Worm (Caenorhabditis elegans) whole organism, L3 larva: ENCODE measurements around the gene mob-2.

ENCODE experiments used
- R02D3.7 ChIP-seq: fragments of 150-350 bp; optimal IDR thresholded peaks from 2 replicates; lab custom pipeline; 2014; ENCODE audit warnings: missing biosample characterization, missing genetic modification characterization
- ZK546.5 ChIP-seq: sonication (generic microtip); optimal IDR thresholded peaks from 2 replicates; lab custom pipeline; 2017; ENCODE audit warnings: missing biosample characterization, missing genetic modification characterization
- aly-2 ChIP-seq: fragments of 150-350 bp; optimal IDR thresholded peaks from 2 replicates; lab custom pipeline; 2014; ENCODE audit warnings: missing biosample characterization, missing genetic modification characterization
- ama-1 ChIP-seq: fragments of 150-350 bp; optimal IDR thresholded peaks from 2 replicates; lab custom pipeline; 2018
- ceh-16 ChIP-seq: sonication (generic microtip); optimal IDR thresholded peaks from 2 replicates; lab custom pipeline; 2017; ENCODE audit warnings: missing biosample characterization, missing genetic modification characterization
- ceh-28 ChIP-seq: fragments of 150-350 bp; optimal IDR thresholded peaks from 2 replicates; lab custom pipeline; 2014; ENCODE audit warnings: missing biosample characterization, missing genetic modification reagents, missing genetic modification characterization
- ceh-82 ChIP-seq: fragments of 150-350 bp; optimal IDR thresholded peaks from 2 replicates; lab custom pipeline; 2014; ENCODE audit warnings: missing biosample characterization, missing genetic modification characterization
- ceh-9 ChIP-seq: sonication (generic microtip); optimal IDR thresholded peaks from 2 replicates; lab custom pipeline; 2018; ENCODE audit warnings: missing biosample characterization, missing genetic modification characterization
- daf-12 ChIP-seq: fragments of 150-350 bp; optimal IDR thresholded peaks from 2 replicates; lab custom pipeline; 2014; ENCODE audit warnings: missing biosample characterization, missing genetic modification reagents, missing genetic modification characterization
- egl-27 ChIP-seq: sonication (generic microtip); optimal IDR thresholded peaks from 4 replicates; lab custom pipeline; 2017; ENCODE audit warnings: missing biosample characterization, missing genetic modification reagents, missing genetic modification characterization
- egl-5 ChIP-seq: fragments of 150-350 bp; optimal IDR thresholded peaks from 2 replicates; lab custom pipeline; 2017; ENCODE audit warnings: missing biosample characterization, missing genetic modification reagents, missing genetic modification characterization, inconsistent platforms
- elt-1 ChIP-seq: fragments of 150-350 bp; optimal IDR thresholded peaks from 2 replicates; lab custom pipeline; 2014; ENCODE audit warnings: missing biosample characterization, missing genetic modification characterization
- elt-2 ChIP-seq: sonication (generic microtip); optimal IDR thresholded peaks from 2 replicates; lab custom pipeline; 2016; ENCODE audit warnings: missing genetic modification reagents, mild to moderate bottlenecking, missing genetic modification characterization, missing compliant biosample characterization
- elt-3 ChIP-seq, 3 experiments: fragments of 150-350 bp in 1 of 3; sonication (generic microtip) in 2 of 3; optimal IDR thresholded peaks; 2 replicates in 2 of 3; 4 replicates in 1 of 3; lab custom pipeline; 2014 to 2017; ENCODE audit warnings: missing biosample characterization in 3 of 3, missing genetic modification characterization in 3 of 3
- eor-1 ChIP-seq, 2 experiments: fragments of 150-350 bp; optimal IDR thresholded peaks; 2 replicates each; lab custom pipeline; 2014 to 2018; ENCODE audit warnings: missing biosample characterization in 2 of 2, missing genetic modification characterization in 2 of 2
- fkh-10 ChIP-seq: sonication (generic microtip); optimal IDR thresholded peaks from 2 replicates; lab custom pipeline; 2017; ENCODE audit warnings: missing biosample characterization, missing genetic modification reagents, missing genetic modification characterization
- fkh-2 ChIP-seq: fragments of 150-350 bp; optimal IDR thresholded peaks from 2 replicates; lab custom pipeline; 2014; ENCODE audit warnings: missing biosample characterization, missing genetic modification reagents, missing genetic modification characterization
- fos-1 ChIP-seq: fragments of 150-350 bp; optimal IDR thresholded peaks from 2 replicates; lab custom pipeline; 2014; ENCODE audit warnings: missing biosample characterization, missing genetic modification characterization
- hmg-11 ChIP-seq: sonication (generic microtip); optimal IDR thresholded peaks from 2 replicates; lab custom pipeline; 2016; ENCODE audit warnings: missing genetic modification characterization, missing compliant biosample characterization
- jun-1 ChIP-seq: fragments of 150-350 bp; optimal IDR thresholded peaks from 2 replicates; lab custom pipeline; 2014; ENCODE audit warnings: missing biosample characterization, missing genetic modification reagents, missing genetic modification characterization
- lin-15B ChIP-seq: fragments of 150-350 bp; optimal IDR thresholded peaks from 2 replicates; lab custom pipeline; 2014; ENCODE audit warnings: missing biosample characterization, missing genetic modification characterization
- lin-39 ChIP-seq: fragments of 150-350 bp; optimal IDR thresholded peaks from 2 replicates; lab custom pipeline; 2018; ENCODE audit warnings: missing biosample characterization, missing genetic modification reagents, missing genetic modification characterization
- lsy-12 ChIP-seq: sonication (generic microtip); optimal IDR thresholded peaks from 2 replicates; lab custom pipeline; 2016; ENCODE audit warnings: mild to moderate bottlenecking, missing genetic modification characterization, missing compliant biosample characterization
- mdl-1 ChIP-seq: fragments of 150-350 bp; optimal IDR thresholded peaks from 2 replicates; lab custom pipeline; 2014; ENCODE audit warnings: missing biosample characterization, missing genetic modification characterization
- mml-1 ChIP-seq: fragments of 150-350 bp; sonication (generic microtip); optimal IDR thresholded peaks from 3 replicates; lab custom pipeline; 2014; ENCODE audit warnings: missing biosample characterization, missing genetic modification characterization
- nfya-1 ChIP-seq: sonication (generic microtip); optimal IDR thresholded peaks from 2 replicates; lab custom pipeline; 2017; ENCODE audit warnings: missing genetic modification characterization, mild to moderate bottlenecking, missing compliant biosample characterization, antibody characterized with exemption, moderate library complexity; ENCODE audit not compliant: insufficient read depth
- nhr-11 ChIP-seq: fragments of 150-350 bp; optimal IDR thresholded peaks from 2 replicates; lab custom pipeline; 2014; ENCODE audit warnings: missing biosample characterization, missing genetic modification characterization
- nhr-12 ChIP-seq: fragments of 150-350 bp; optimal IDR thresholded peaks from 2 replicates; lab custom pipeline; 2014; ENCODE audit warnings: missing biosample characterization, missing genetic modification characterization
- nhr-23 ChIP-seq: fragments of 150-350 bp; optimal IDR thresholded peaks from 2 replicates; lab custom pipeline; 2014; ENCODE audit warnings: missing biosample characterization, missing genetic modification reagents, missing genetic modification characterization
- nhr-237 ChIP-seq: fragments of 150-350 bp; optimal IDR thresholded peaks from 2 replicates; lab custom pipeline; 2014; ENCODE audit warnings: missing biosample characterization, missing genetic modification characterization
- nhr-25 ChIP-seq: sonication (generic microtip); optimal IDR thresholded peaks from 2 replicates; lab custom pipeline; 2017; ENCODE audit warnings: missing biosample characterization, missing genetic modification characterization
- nhr-28 ChIP-seq: fragments of 150-350 bp; optimal IDR thresholded peaks from 2 replicates; lab custom pipeline; 2014; ENCODE audit warnings: missing biosample characterization, missing genetic modification characterization
- nhr-43 ChIP-seq: sonication (generic microtip); optimal IDR thresholded peaks from 2 replicates; lab custom pipeline; 2016; ENCODE audit warnings: mild to moderate bottlenecking, missing genetic modification characterization, missing compliant biosample characterization; ENCODE audit not compliant: poor library complexity, severe bottlenecking
- nhr-67 ChIP-seq: fragments of 150-350 bp; optimal IDR thresholded peaks from 2 replicates; lab custom pipeline; 2014; ENCODE audit warnings: missing biosample characterization, missing genetic modification characterization
- nhr-76 ChIP-seq: fragments of 150-350 bp; sonication (generic microtip); optimal IDR thresholded peaks from 5 replicates; lab custom pipeline; 2014; ENCODE audit warnings: missing biosample characterization, missing genetic modification characterization
- nhr-77 ChIP-seq: fragments of 150-350 bp; optimal IDR thresholded peaks from 2 replicates; lab custom pipeline; 2014; ENCODE audit warnings: missing biosample characterization, missing genetic modification characterization
- pha-4 ChIP-seq: fragments of 150-350 bp; optimal IDR thresholded peaks from 2 replicates; lab custom pipeline; 2014; ENCODE audit warnings: missing biosample characterization, missing genetic modification reagents, missing genetic modification characterization
- pqm-1 ChIP-seq: fragments of 150-350 bp; optimal IDR thresholded peaks from 2 replicates; lab custom pipeline; 2017; ENCODE audit warnings: missing biosample characterization, missing genetic modification characterization, inconsistent platforms
- sea-2 ChIP-seq: fragments of 150-350 bp; sonication (generic microtip); optimal IDR thresholded peaks from 4 replicates; lab custom pipeline; 2014; ENCODE audit warnings: missing biosample characterization, missing genetic modification reagents, missing genetic modification characterization
- skn-1 ChIP-seq: fragments of 150-350 bp; optimal IDR thresholded peaks from 2 replicates; lab custom pipeline; 2014; ENCODE audit warnings: missing biosample characterization, missing genetic modification characterization
- snpc-4 ChIP-seq: fragments of 150-350 bp; optimal IDR thresholded peaks from 2 replicates; lab custom pipeline; 2014; ENCODE audit warnings: missing biosample characterization, missing genetic modification characterization
- tbx-2 ChIP-seq: sonication (generic microtip); optimal IDR thresholded peaks from 2 replicates; lab custom pipeline; 2016; ENCODE audit warnings: mild to moderate bottlenecking, missing genetic modification characterization, missing compliant biosample characterization
- unc-39 ChIP-seq: sonication (generic microtip); optimal IDR thresholded peaks from 4 replicates; lab custom pipeline; 2017; ENCODE audit warnings: missing biosample characterization, missing genetic modification characterization
- unc-62 ChIP-seq: fragments of 150-350 bp; sonication (generic microtip); optimal IDR thresholded peaks from 4 replicates; lab custom pipeline; 2014; ENCODE audit warnings: missing biosample characterization, missing genetic modification reagents, missing genetic modification characterization
- zag-1 ChIP-seq: fragments of 150-350 bp; optimal IDR thresholded peaks from 2 replicates; lab custom pipeline; 2014; ENCODE audit warnings: missing biosample characterization, missing genetic modification characterization
- ztf-11 ChIP-seq: fragments of 150-350 bp; optimal IDR thresholded peaks from 2 replicates; lab custom pipeline; 2014; ENCODE audit warnings: missing biosample characterization, missing genetic modification characterization
- ztf-4 ChIP-seq: fragments of 150-350 bp; optimal IDR thresholded peaks from 2 replicates; lab custom pipeline; 2014; ENCODE audit warnings: missing biosample characterization, missing genetic modification characterization

Gene mob-2

ce11 chrX:13122191-13122590, 47.7 kb downstream of the mob-2 start, which contains the start of gene snx-17:
Gene snx-17 (minus strand): TSS chrX:13122291.
- TF ChIP-seq lsy-12 (tag; lab: Kevin White, UChicago) (no peak), ceh-16 (tag; lab: Kevin White, UChicago) (no peak), tbx-2 (no peak), nfya-1 (tag; lab: Kevin White, UChicago) (no peak), nhr-43 (tag; lab: Kevin White, UChicago) (no peak), mdl-1 (no peak), nhr-12 (tag; lab: Kevin White, UChicago) (no peak), egl-5 (no peak), ZK546.5 (tag; lab: Kevin White, UChicago) (no peak), zag-1 (tag; lab: Kevin White, UChicago) (no peak), nhr-23 (tag; lab: Kevin White, UChicago) (no peak), unc-62 (GFP tag; lab: Kevin White, UChicago) (no peak), elt-1 (tag; lab: Kevin White, UChicago) (no peak), eor-1 (tag; optimal IDR thresholded peaks at IDR 0.05; lab: Kevin White, UChicago) (no peak)

- TF ChIP-seq aly-2 (tag; lab: Kevin White, UChicago) (no peak), daf-12 (no peak), ceh-16 (tag; lab: Kevin White, UChicago) (no peak), lin-39 (tag; lab: Kevin White, UChicago) (peak; percentile 69), egl-5 (no peak), eor-1 (tag; optimal IDR thresholded peaks at IDR 0.05; lab: Kevin White, UChicago) (no peak), nhr-76 (no peak), unc-39 (tag; lab: Kevin White, UChicago) (no peak), snpc-4 (tag; lab: Kevin White, UChicago) (peak; percentile 63), nhr-28 (tag; lab: Kevin White, UChicago) (no peak), ztf-11 (no peak), nhr-67 (tag; lab: Kevin White, UChicago) (no peak), pha-4 (tag; lab: Kevin White, UChicago) (peak; percentile 74), nhr-23 (tag; lab: Kevin White, UChicago) (peak; percentile 48), pqm-1 (no peak), ama-1 (peak; percentile 53), ZK546.5 (tag; lab: Kevin White, UChicago) (no peak), fkh-10 (no peak), nfya-1 (tag; lab: Kevin White, UChicago) (peak; percentile 62), zag-1 (tag; lab: Kevin White, UChicago) (no peak), skn-1 (tag; lab: Kevin White, UChicago) (no peak), elt-1 (tag; lab: Kevin White, UChicago) (no peak), jun-1 (tag; lab: Kevin White, UChicago) (peak; percentile 53), nhr-43 (tag; lab: Kevin White, UChicago) (peak; percentile 49), sea-2 (GFP tag; lab: Kevin White, UChicago) (no peak), ceh-28 (tag; lab: Kevin White, UChicago) (no peak), R02D3.7 (tag; lab: Kevin White, UChicago) (no peak), nhr-77 (tag; lab: Kevin White, UChicago) (no peak), mdl-1 (no peak), egl-27 (tag; lab: Kevin White, UChicago) (no peak), ztf-4 (no peak), ceh-82 (no peak), fkh-2 (tag; lab: Kevin White, UChicago) (no peak), mml-1 (tag; lab: Kevin White, UChicago) (no peak), lin-15B (tag; lab: Kevin White, UChicago) (no peak), nhr-25 (tag; lab: Kevin White, UChicago) (peak; percentile 65), nhr-12 (tag; lab: Kevin White, UChicago) (no peak), tbx-2 (peak; percentile 14), elt-3 (tag; optimal IDR thresholded peaks at IDR 0.05; lab: Kevin White, UChicago) (peak in 1 of 3 experiments; percentile 48), unc-62 (GFP tag; lab: Kevin White, UChicago) (no peak), nhr-11 (no peak), ceh-9 (tag; lab: Kevin White, UChicago) (no peak), elt-2 (tag; lab: Kevin White, UChicago) (peak; percentile 65), lsy-12 (tag; lab: Kevin White, UChicago) (peak; percentile 82), hmg-11 (tag; lab: Kevin White, UChicago) (peak; percentile 61), nhr-237 (tag; lab: Kevin White, UChicago) (no peak), fos-1 (tag; lab: Kevin White, UChicago) (no peak)
Observed at ce11 chrX:13121104-13121503, 48.8 kb downstream of the mob-2 start.
